Fruit fly (Drosophila melanogaster): Measurements from ENCODE around the gene eag.

eag gene

dm6 chrX:14953896-14954295 is 1.4 kb upstream of the eag start (continued):
- TF ChIP-seq her (GFP tag; optimal IDR thresholded peaks at IDR 0.05): no peak
- no peak for TF ChIP-seq ssp (GFP tag; IDR thresholded peaks at IDR 0.05)
- no peak for TF ChIP-seq D19A (tag; optimal IDR thresholded peaks at IDR 0.05)
- TF ChIP-seq CG6175 (GFP tag; IDR thresholded peaks at IDR 0.05): no peak
- TF ChIP-seq CG5180 (GFP tag; optimal IDR thresholded peaks at IDR 0.05): no peak
- TF ChIP-seq NC2β (GFP tag; optimal IDR thresholded peaks at IDR 0.05): peak; percentile 29
- TF ChIP-seq BEAF-32 (GFP tag; optimal IDR thresholded peaks at IDR 0.05): peak; percentile 3
- peak; percentile 28 for TF ChIP-seq CG8924 (tag; optimal IDR thresholded peaks at IDR 0.05)
- no peak for TF ChIP-seq sc (optimal IDR thresholded peaks at IDR 0.05)
- no peak for TF ChIP-seq sc (GFP tag; optimal IDR thresholded peaks at IDR 0.05)
- no peak for TF ChIP-seq MESR4 (GFP tag; optimal IDR thresholded peaks at IDR 0.05)
- no peak for TF ChIP-seq CG10321 (GFP tag; IDR thresholded peaks at IDR 0.05)
- TF ChIP-seq bsh (GFP tag; optimal IDR thresholded peaks at IDR 0.05): no peak
- no peak for TF ChIP-seq HmgD (GFP tag; optimal IDR thresholded peaks at IDR 0.05)
- TF ChIP-seq Oaz (GFP tag; IDR thresholded peaks at IDR 0.05): no peak
- no peak for TF ChIP-seq chif (GFP tag; optimal IDR thresholded peaks at IDR 0.05)
- TF ChIP-seq shn (GFP tag; optimal IDR thresholded peaks at IDR 0.05): no peak
- TF ChIP-seq CG10431 (GFP tag; optimal IDR thresholded peaks at IDR 0.05): no peak
- no peak for TF ChIP-seq Sox100B (GFP tag; optimal IDR thresholded peaks at IDR 0.05)
- no peak for TF ChIP-seq bowl (GFP tag; IDR thresholded peaks at IDR 0.05)
- no peak for TF ChIP-seq CG3995 (GFP tag; optimal IDR thresholded peaks at IDR 0.05)
- TF ChIP-seq knrl (GFP tag; IDR thresholded peaks at IDR 0.05; ENCODE audit: partially characterized antibody): peak; percentile 11; the same call in 1 of the 3 replicates
- no peak for TF ChIP-seq ewg (GFP tag; optimal IDR thresholded peaks at IDR 0.05)
- TF ChIP-seq ERR (GFP tag; optimal IDR thresholded peaks at IDR 0.05): no peak
- TF ChIP-seq tin (GFP tag; optimal IDR thresholded peaks at IDR 0.05): peak; percentile 21
- no peak for TF ChIP-seq CG12155 (GFP tag; optimal IDR thresholded peaks at IDR 0.05)
- TF ChIP-seq kah (GFP tag; optimal IDR thresholded peaks at IDR 0.05): no peak
- peak; percentile 15 for TF ChIP-seq gsb-n (tag; optimal IDR thresholded peaks at IDR 0.05)
- no peak for TF ChIP-seq H15 (GFP tag; IDR thresholded peaks at IDR 0.05)
- no peak for TF ChIP-seq ap (GFP tag; IDR thresholded peaks at IDR 0.05)
- no peak for TF ChIP-seq CG4404 (GFP tag; IDR thresholded peaks at IDR 0.05)
- TF ChIP-seq CG9817 (tag; optimal IDR thresholded peaks at IDR 0.05): peak; percentile 27
- TF ChIP-seq Mad (GFP tag; optimal IDR thresholded peaks at IDR 0.05): no peak
- TF ChIP-seq CG12942 (GFP tag; optimal IDR thresholded peaks at IDR 0.05): no peak
- TF ChIP-seq CG31365 (tag; optimal IDR thresholded peaks at IDR 0.05): no peak
- no peak for TF ChIP-seq CG7745 (tag; optimal IDR thresholded peaks at IDR 0.05)
- peak; percentile 13 for TF ChIP-seq CG17829 (tag; optimal IDR thresholded peaks at IDR 0.05)
- no peak for TF ChIP-seq tll (GFP tag; optimal IDR thresholded peaks at IDR 0.05)
- no peak for TF ChIP-seq ttk (GFP tag; IDR thresholded peaks at IDR 0.05)
- no peak for TF ChIP-seq abd-A (tag; optimal IDR thresholded peaks at IDR 0.05)
- no peak for TF ChIP-seq lilli (GFP tag; optimal IDR thresholded peaks at IDR 0.05)
- TF ChIP-seq klu (GFP tag; IDR thresholded peaks at IDR 0.05): no peak
- TF ChIP-seq CG6254 (GFP tag; optimal IDR thresholded peaks at IDR 0.05): no peak
- no peak for TF ChIP-seq BtbVII (GFP tag; optimal IDR thresholded peaks at IDR 0.05)
- no peak for TF ChIP-seq da (GFP tag; optimal IDR thresholded peaks at IDR 0.05)
- TF ChIP-seq croc (GFP tag; conservative IDR thresholded peaks at IDR 0.05): no peak
- TF ChIP-seq CG1792 (GFP tag; optimal IDR thresholded peaks at IDR 0.05): no peak
- TF ChIP-seq CG15696 (tag; optimal IDR thresholded peaks at IDR 0.05): peak; percentile 47
- peak in 1 of 2 experiments; percentile 20 for TF ChIP-seq Pdp1 (GFP tag; optimal IDR thresholded peaks at IDR 0.05)
- TF ChIP-seq dpn (GFP tag; optimal IDR thresholded peaks at IDR 0.05): peak in 1 of 2 experiments; percentile 19
- TF ChIP-seq CG7987 (GFP tag; optimal IDR thresholded peaks at IDR 0.05): no peak
- TF ChIP-seq trem (tag; optimal IDR thresholded peaks at IDR 0.05): peak; percentile 34
